Worm (Caenorhabditis elegans): ENCODE measurements around the gene srr-2.
A peak's percentile ranks its signal among the peaks of the same experiment; 100 is the strongest.

srr-2 gene

DNA sequence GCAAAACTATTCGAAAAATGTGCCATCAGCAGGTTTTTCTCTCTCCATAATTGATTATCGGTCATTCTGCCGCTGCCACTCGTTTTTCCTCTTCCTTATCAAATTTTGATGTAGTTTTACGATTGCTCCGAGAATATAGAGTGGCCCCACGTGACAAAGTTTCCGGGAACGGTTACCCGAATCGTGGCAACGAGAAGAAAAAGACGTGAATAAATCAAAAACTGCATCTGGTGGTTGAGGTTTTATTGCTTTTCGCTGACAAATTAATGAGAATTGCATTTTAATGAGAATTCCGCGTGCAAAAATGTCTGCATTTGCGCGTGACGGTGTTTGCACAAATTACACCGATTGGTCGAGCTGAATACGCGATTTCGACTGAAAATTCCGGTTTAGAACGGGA, 11.5 kb downstream of the srr-2 start (continued):
- TF ChIP-seq pha-4 (tag; optimal IDR thresholded peaks at IDR 0.05): no peak
- no peak for TF ChIP-seq mcd-1 (GFP tag; IDR thresholded peaks at IDR 0.05)
- TF ChIP-seq F23B12.7 (tag; optimal IDR thresholded peaks at IDR 0.05; ENCODE audit: insufficient read depth): no peak
- TF ChIP-seq nhr-179 (tag; optimal IDR thresholded peaks at IDR 0.05): no peak
- no peak for TF ChIP-seq attf-5 (GFP tag; optimal IDR thresholded peaks at IDR 0.05)
- TF ChIP-seq B0261.1 (tag; optimal IDR thresholded peaks at IDR 0.05): no peak
- TF ChIP-seq ztf-22 (GFP tag; optimal IDR thresholded peaks at IDR 0.05): peak; percentile 50
- TF ChIP-seq F57A8.1 (GFP tag; optimal IDR thresholded peaks at IDR 0.05): no peak
- no peak for TF ChIP-seq F37B4.10 (GFP tag; IDR thresholded peaks at IDR 0.05)
- TF ChIP-seq Y56A3A.18 (GFP tag; IDR thresholded peaks at IDR 0.05): no peak
- TF ChIP-seq ztf-6 (GFP tag; IDR thresholded peaks at IDR 0.05): no peak
- no peak for TF ChIP-seq sea-2 (GFP tag; IDR thresholded peaks at IDR 0.05)
- TF ChIP-seq egrh-3 (GFP tag; IDR thresholded peaks at IDR 0.05): no peak
- no peak for TF ChIP-seq nhr-27 (tag; optimal IDR thresholded peaks at IDR 0.05)
- TF ChIP-seq F52B5.7 (tag; optimal IDR thresholded peaks at IDR 0.05): no peak
- peak; percentile 22 for TF ChIP-seq tlf-1 (GFP tag; optimal IDR thresholded peaks at IDR 0.05)
- TF ChIP-seq C17E4.6 (GFP tag; IDR thresholded peaks at IDR 0.05): no peak
- no peak for TF ChIP-seq zim-3 (tag; optimal IDR thresholded peaks at IDR 0.05)
- no peak for TF ChIP-seq F10E7.11 (tag; optimal IDR thresholded peaks at IDR 0.05)
- TF ChIP-seq fkh-3 (tag; optimal IDR thresholded peaks at IDR 0.05): no peak
- no peak for TF ChIP-seq chd-7 (tag; optimal IDR thresholded peaks at IDR 0.05)
- TF ChIP-seq F39B2.1 (GFP tag; IDR thresholded peaks at IDR 0.05): no peak

DNA sequence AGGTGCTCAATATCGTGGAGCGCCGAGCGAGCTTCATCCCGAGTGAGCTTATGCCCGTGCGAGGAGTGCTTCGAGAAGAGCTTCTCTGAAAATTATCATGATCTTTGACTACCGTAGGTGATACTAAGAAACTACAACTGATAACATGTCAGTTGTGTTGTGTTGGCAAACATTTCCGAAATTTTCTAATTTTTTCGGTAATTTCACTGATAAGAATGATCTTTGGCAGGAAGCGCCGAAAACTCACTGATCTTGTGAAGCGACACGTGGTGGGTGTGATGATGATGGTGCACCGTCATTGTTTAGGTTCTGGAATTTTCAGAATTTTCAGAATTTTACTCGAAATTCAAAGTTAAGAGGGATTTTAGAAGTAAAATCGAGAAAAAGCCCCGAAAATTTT, 13.7 kb downstream of the srr-2 start, which contains the start of gene Y39B6A.1:
Gene Y39B6A.1 (minus strand): TSS at position 309 of the 400 bp plus-strand sequence.
- TF ChIP-seq mes-4 (tag; optimal IDR thresholded peaks at IDR 0.05): no peak
- peak; percentile 8 to 24 for TF ChIP-seq let-607 (tag; optimal IDR thresholded peaks at IDR 0.05)
- peak; percentile 36 for TF ChIP-seq nhr-80 (tag; optimal IDR thresholded peaks at IDR 0.05)
- TF ChIP-seq lsy-27 (tag; optimal IDR thresholded peaks at IDR 0.05; ENCODE audit: borderline replicate concordance, insufficient read depth): no peak
- TF ChIP-seq hsf-1 (GFP tag; IDR thresholded peaks at IDR 0.05): 0 out of 2 replicates have a peak, but pooled peaks have one; percentile 36

DNA sequence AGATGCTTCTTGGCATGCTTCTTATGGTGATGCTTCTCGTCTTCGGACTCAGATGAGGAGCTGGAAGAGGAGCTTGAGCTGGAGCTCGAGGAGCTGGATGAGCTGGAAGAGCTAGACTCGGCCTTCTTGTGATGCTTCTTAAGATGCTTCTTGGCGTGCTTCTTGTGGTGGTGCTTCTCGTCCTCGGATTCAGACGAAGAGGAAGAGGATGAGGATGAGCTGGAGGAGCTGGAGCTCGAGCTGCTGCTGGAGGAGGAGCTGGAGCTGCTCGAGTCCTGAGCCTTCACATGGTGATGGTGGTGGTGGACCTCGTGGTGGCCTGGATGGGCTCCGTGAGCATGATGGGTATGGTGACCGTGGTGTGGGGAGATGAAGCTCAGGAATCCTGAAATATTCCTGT, 14.2 kb downstream of the srr-2 start:
- TF ChIP-seq Y53G8AR.9 (GFP tag; conservative IDR thresholded peaks at IDR 0.05) (0 out of 2 replicates have a peak, but pooled peaks have one; percentile 32), nhr-120 (GFP tag; IDR thresholded peaks at IDR 0.05) (no peak), F33H1.4 (GFP tag; IDR thresholded peaks at IDR 0.05) (no peak), ceh-58 (GFP tag; IDR thresholded peaks at IDR 0.05) (no peak), K12H6.12 (tag; optimal IDR thresholded peaks at IDR 0.05) (no peak), bed-1 (GFP tag; IDR thresholded peaks at IDR 0.05) (no peak), hmg-20 (GFP tag; IDR thresholded peaks at IDR 0.05) (no peak), lsl-1 (GFP tag; optimal IDR thresholded peaks at IDR 0.05) (no peak), lin-35 (GFP tag; optimal IDR thresholded peaks at IDR 0.05) (no peak), nhr-90 (tag; optimal IDR thresholded peaks at IDR 0.05) (no peak), nfyb-1 (GFP tag; IDR thresholded peaks at IDR 0.05) (no peak), zfh-2 (GFP tag; conservative IDR thresholded peaks at IDR 0.05) (peak; percentile 82), D2030.7 (GFP tag; IDR thresholded peaks at IDR 0.05) (no peak), madf-10 (tag; optimal IDR thresholded peaks at IDR 0.05) (no peak), nhr-80 (tag; optimal IDR thresholded peaks at IDR 0.05) (no peak), ceh-79 (tag; optimal IDR thresholded peaks at IDR 0.05) (no peak), egrh-3 (GFP tag; IDR thresholded peaks at IDR 0.05) (peak; percentile 83; the same call in 1 of the 2 replicates), F55B11.4 (tag; optimal IDR thresholded peaks at IDR 0.05; ENCODE audit: borderline replicate concordance, insufficient read depth) (no peak), nfya-1 (tag; optimal IDR thresholded peaks at IDR 0.05; ENCODE audit: borderline replicate concordance, insufficient read depth) (no peak), madf-3 (GFP tag; IDR thresholded peaks at IDR 0.05) (no peak), sea-2 (GFP tag; IDR thresholded peaks at IDR 0.05) (no peak)

Measured in whole organism, young adult.